Worm (Caenorhabditis elegans) whole organism, L1 larva: Measurements from ENCODE around the gene col-96.

ENCODE experiments used
- C16A3.4 ChIP-seq: fragments of 150-350 bp; optimal IDR thresholded peaks from 2 replicates; lab custom pipeline; 2014; ENCODE audit warnings: missing biosample characterization, missing genetic modification characterization
- Y116A8C.19 ChIP-seq: sonication (generic microtip); optimal IDR thresholded peaks from 2 replicates; lab custom pipeline; 2016; ENCODE audit warnings: missing compliant biosample characterization, missing genetic modification characterization, borderline replicate concordance
- alr-1 ChIP-seq: fragments of 200-800 bp; sonication (Bioruptor generic); optimal IDR thresholded peaks from 2 replicates; lab custom pipeline; 2018; ENCODE audit warnings: borderline replicate concordance, mild to moderate bottlenecking, missing genetic modification characterization, missing compliant biosample characterization
- aly-2 ChIP-seq: fragments of 150-350 bp; optimal IDR thresholded peaks from 2 replicates; lab custom pipeline; 2014; ENCODE audit warnings: missing biosample characterization, missing genetic modification characterization
- ama-1 ChIP-seq: fragments of 150-350 bp; optimal IDR thresholded peaks from 2 replicates; lab custom pipeline; 2014
- ceh-63 ChIP-seq: fragments of 200-800 bp; sonication (Bioruptor generic); optimal IDR thresholded peaks from 2 replicates; lab custom pipeline; 2018; ENCODE audit warnings: mild to moderate bottlenecking, missing genetic modification characterization, missing compliant biosample characterization
- ceh-82 ChIP-seq, 3 experiments: fragments of 150-350 bp in 1 of 3; sonication (generic microtip) in 2 of 3; optimal IDR thresholded peaks; 2 replicates each; lab custom pipeline; 2014 to 2017; ENCODE audit warnings: missing biosample characterization in 3 of 3, missing genetic modification characterization in 3 of 3
- ceh-88 ChIP-seq: fragments of 200-800 bp; sonication (Bioruptor generic); IDR thresholded peaks from 2 replicates; pipeline ENCODE4 v1.3.6; 2022; ENCODE audit warnings: missing genetic modification characterization, missing compliant biosample characterization
- dpl-1 ChIP-seq, 3 experiments: fragments of 150-350 bp in 2 of 3; sonication (generic microtip) in 1 of 3; optimal IDR thresholded peaks; 2 replicates each; lab custom pipeline; 2014 to 2017; ENCODE audit warnings: missing biosample characterization in 3 of 3, missing genetic modification characterization in 3 of 3, missing genetic modification reagents in 3 of 3
- dsc-1 ChIP-seq: sonication (generic microtip); optimal IDR thresholded peaks from 2 replicates; lab custom pipeline; 2016; ENCODE audit warnings: mild to moderate bottlenecking, missing genetic modification characterization, missing compliant biosample characterization
- efl-1 ChIP-seq, 4 experiments: fragments of 150-350 bp; optimal IDR thresholded peaks in 3 of 4; peaks in 1 of 4; 1 replicate in 1 of 4; 2 replicates in 3 of 4; lab custom pipeline; 2014; ENCODE audit warnings: missing biosample characterization in 2 of 4, missing genetic modification characterization in 2 of 4, missing genetic modification reagents in 2 of 4
- egl-13 ChIP-seq: sonication (generic microtip); optimal IDR thresholded peaks from 2 replicates; lab custom pipeline; 2016; ENCODE audit warnings: missing genotype, missing genetic modification reagents, missing genetic modification characterization, missing compliant biosample characterization
- egl-27 ChIP-seq, 2 experiments: fragments of 150-350 bp in 1 of 2; sonication (generic microtip); optimal IDR thresholded peaks; 3 replicates each; lab custom pipeline; 2017 to 2018; ENCODE audit warnings: missing biosample characterization in 2 of 2, missing genetic modification characterization in 2 of 2, missing genetic modification reagents in 2 of 2
- ets-5 ChIP-seq: fragments of 200-800 bp; sonication (Bioruptor generic); IDR thresholded peaks from 2 replicates; pipeline ENCODE4 v1.3.6; 2022; ENCODE audit warnings: missing genetic modification characterization, missing compliant biosample characterization
- fkh-8 ChIP-seq: sonication (generic microtip); optimal IDR thresholded peaks from 2 replicates; lab custom pipeline; 2016; ENCODE audit warnings: mild to moderate bottlenecking, missing genetic modification characterization, missing compliant biosample characterization
- fos-1 ChIP-seq: fragments of 150-350 bp; optimal IDR thresholded peaks from 2 replicates; lab custom pipeline; 2014; ENCODE audit warnings: missing biosample characterization, missing genetic modification characterization
- hlh-17 ChIP-seq: fragments of 200-800 bp; sonication (Bioruptor generic); optimal IDR thresholded peaks from 2 replicates; lab custom pipeline; 2018; ENCODE audit warnings: missing genetic modification characterization, mild to moderate bottlenecking, missing compliant biosample characterization, moderate library complexity, borderline replicate concordance
- hlh-4 ChIP-seq: sonication (generic microtip); optimal IDR thresholded peaks from 2 replicates; lab custom pipeline; 2016; ENCODE audit warnings: mild to moderate bottlenecking, missing genetic modification characterization, missing compliant biosample characterization
- irx-1 ChIP-seq: sonication (generic microtip); optimal IDR thresholded peaks from 2 replicates; lab custom pipeline; 2016; ENCODE audit warnings: missing genetic modification characterization, missing compliant biosample characterization
- lin-13 ChIP-seq: fragments of 150-350 bp; optimal IDR thresholded peaks from 2 replicates; lab custom pipeline; 2014; ENCODE audit warnings: missing biosample characterization, missing genetic modification reagents, missing genetic modification characterization
- lin-14 ChIP-seq: fragments of 200-800 bp; sonication (Bioruptor generic); optimal IDR thresholded peaks from 2 replicates; lab custom pipeline; 2018; ENCODE audit warnings: mild to moderate bottlenecking, missing genetic modification characterization, moderate library complexity, missing compliant biosample characterization
- lin-39 ChIP-seq: fragments of 150-350 bp; optimal IDR thresholded peaks from 2 replicates; lab custom pipeline; 2014; ENCODE audit warnings: missing biosample characterization, missing genetic modification reagents, missing genetic modification characterization
- lsy-2 ChIP-seq, 2 experiments: fragments of 150-350 bp; optimal IDR thresholded peaks; 2 replicates each; lab custom pipeline; 2014; ENCODE audit warnings: missing biosample characterization in 2 of 2, missing genetic modification characterization in 2 of 2
- mdl-1 ChIP-seq, 2 experiments: fragments of 150-350 bp; optimal IDR thresholded peaks; 2 replicates each; lab custom pipeline; 2014 to 2017; ENCODE audit warnings: missing biosample characterization in 2 of 2, missing genetic modification characterization in 2 of 2, inconsistent platforms in 1 of 2
- nhr-47 ChIP-seq: sonication (generic microtip); optimal IDR thresholded peaks from 2 replicates; lab custom pipeline; 2016; ENCODE audit warnings: mild to moderate bottlenecking, missing genetic modification characterization, moderate library complexity, missing compliant biosample characterization
- nhr-77 ChIP-seq: fragments of 150-350 bp; optimal IDR thresholded peaks from 2 replicates; lab custom pipeline; 2014; ENCODE audit warnings: missing biosample characterization, missing genetic modification characterization
- nhr-85 ChIP-seq: sonication (generic microtip); peaks from one replicate; lab custom pipeline; 2016; ENCODE audit warnings: missing genetic modification characterization, inconsistent platforms, missing compliant biosample characterization
- pax-3 ChIP-seq: fragments of 200-800 bp; sonication (Bioruptor generic); optimal IDR thresholded peaks from 2 replicates; lab custom pipeline; 2018; ENCODE audit warnings: mild to moderate bottlenecking, missing genetic modification characterization, moderate library complexity, missing compliant biosample characterization
- pqm-1 ChIP-seq: sonication (generic microtip); optimal IDR thresholded peaks from 3 replicates; lab custom pipeline; 2017; ENCODE audit warnings: missing biosample characterization, missing genetic modification characterization
- rnt-1 ChIP-seq: sonication (generic microtip); optimal IDR thresholded peaks from 2 replicates; lab custom pipeline; 2016; ENCODE audit warnings: mild to moderate bottlenecking, missing genetic modification characterization, moderate library complexity, missing compliant biosample characterization
- snu-23 ChIP-seq: sonication (generic microtip); optimal IDR thresholded peaks from 2 replicates; lab custom pipeline; 2016; ENCODE audit warnings: missing genetic modification characterization, missing compliant biosample characterization
- sox-4 ChIP-seq: sonication (generic microtip); optimal IDR thresholded peaks from 2 replicates; lab custom pipeline; 2016; ENCODE audit warnings: missing genetic modification characterization, missing compliant biosample characterization
- sptf-1 ChIP-seq: fragments of 150-350 bp; optimal IDR thresholded peaks from 2 replicates; lab custom pipeline; 2014; ENCODE audit warnings: missing biosample characterization, missing genetic modification characterization
- unc-30 ChIP-seq: sonication (generic microtip); optimal IDR thresholded peaks from 2 replicates; lab custom pipeline; 2017; ENCODE audit warnings: missing biosample characterization, missing genetic modification characterization
- xbp-1 ChIP-seq: sonication (generic microtip); optimal IDR thresholded peaks from 2 replicates; lab custom pipeline; 2016; ENCODE audit warnings: missing genetic modification characterization, missing compliant biosample characterization
- zip-4 ChIP-seq: fragments of 200-800 bp; sonication (Bioruptor generic); optimal IDR thresholded peaks from 2 replicates; lab custom pipeline; 2018; ENCODE audit warnings: mild to moderate bottlenecking, missing genetic modification characterization, moderate library complexity, missing compliant biosample characterization
- ztf-11 ChIP-seq, 2 experiments: sonication (generic microtip); optimal IDR thresholded peaks; 2 replicates each; lab custom pipeline; 2016 to 2017; ENCODE audit warnings: missing genetic modification characterization in 2 of 2, missing biosample characterization in 1 of 2, missing compliant biosample characterization in 1 of 2
- ztf-4 ChIP-seq: fragments of 150-350 bp; optimal IDR thresholded peaks from 2 replicates; lab custom pipeline; 2014; ENCODE audit warnings: missing biosample characterization, missing genetic modification characterization

The col-96 gene

DNA sequence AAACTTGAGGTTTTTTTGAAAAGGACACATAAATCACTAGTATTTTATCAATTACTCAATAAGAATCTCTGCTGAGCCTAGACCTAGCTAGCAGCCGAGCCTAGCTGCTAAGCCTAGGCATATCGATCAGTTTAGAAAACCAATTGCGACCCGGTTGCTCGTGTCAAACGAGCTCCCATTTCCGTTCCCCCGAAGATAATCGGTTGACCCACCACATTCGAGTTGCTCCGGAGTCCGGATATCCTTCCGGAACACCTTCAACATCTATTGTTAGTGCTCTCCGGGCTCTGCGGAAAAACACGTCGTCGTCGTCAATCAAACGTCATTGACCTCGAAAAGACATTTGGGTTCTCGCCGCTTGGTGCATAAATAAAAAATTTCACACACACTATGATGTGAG lies 22.8 kb downstream of the col-96 start:
- TF ChIP-seq fkh-8 (tag; lab: Kevin White, UChicago) (peak; percentile 11), pqm-1 (tag; lab: Kevin White, UChicago) (no peak), ztf-4 (tag; lab: Kevin White, UChicago) (no peak)
- TF ChIP-seq, all 84 proteins: peak for 1

DNA sequence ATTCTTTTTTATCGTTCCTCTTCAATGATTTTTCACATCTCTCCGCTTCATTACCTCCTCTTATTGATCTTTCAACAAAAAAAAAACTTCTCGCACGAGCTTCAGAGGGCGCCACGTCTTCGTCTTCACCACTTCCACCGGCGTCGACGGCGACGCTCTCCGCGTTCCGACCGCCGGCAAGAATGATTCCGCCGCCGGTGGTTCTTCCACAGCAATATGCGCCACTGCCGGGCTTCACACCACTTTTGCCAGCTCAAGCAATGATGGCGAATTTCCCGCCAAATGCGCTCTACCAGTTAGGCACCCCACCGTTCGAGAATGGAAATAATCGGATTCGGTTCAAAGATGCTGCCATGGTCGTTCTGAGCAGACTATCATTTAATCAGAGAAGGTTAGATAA lies 23.5 kb downstream of the col-96 start:
- no peak for TF ChIP-seq efl-1 (optimal IDR thresholded peaks at IDR 0.05; lab: Kevin White, UChicago)
- peak in 1 of 2 experiments; percentile 17 for TF ChIP-seq efl-1 (GFP tag; optimal IDR thresholded peaks at IDR 0.05 in 1 of 2; lab: Kevin White, UChicago)
- TF ChIP-seq dsc-1 (tag; lab: Kevin White, UChicago), result no peak

DNA sequence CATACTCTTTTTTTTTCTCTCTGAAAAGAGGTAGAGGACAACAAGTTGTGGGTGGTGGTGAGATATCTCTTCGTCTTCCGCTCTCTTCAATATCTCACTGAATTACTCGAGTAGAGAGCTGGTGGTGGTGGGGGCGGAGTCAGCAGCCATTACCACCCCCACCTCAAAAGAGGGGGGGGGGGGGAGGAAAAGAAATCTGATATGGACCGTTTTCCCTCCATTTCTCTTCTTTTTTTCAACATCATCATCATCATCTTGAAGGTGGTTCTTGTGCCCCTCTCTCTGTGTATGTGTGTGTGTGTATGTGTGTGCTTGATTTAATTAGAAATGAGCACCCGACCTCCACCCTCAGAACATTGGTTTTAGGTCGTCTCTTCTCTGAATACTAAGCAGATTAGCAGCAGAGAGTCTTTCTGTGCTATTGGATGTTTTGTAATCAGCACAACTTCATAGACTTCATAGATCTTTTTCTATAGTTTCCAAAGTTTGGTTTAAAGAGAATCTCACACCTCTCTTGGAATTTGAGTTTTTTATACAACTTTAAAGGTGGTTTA lies 25.0 kb downstream of the col-96 start:
- TF ChIP-seq fkh-8 (tag; lab: Kevin White, UChicago), result peak; percentile 67
- TF ChIP-seq lsy-2 (tag; optimal IDR thresholded peaks at IDR 0.05; lab: Kevin White, UChicago), result peak in 1 of 2 experiments; percentile 11
- peak; percentile 84 for TF ChIP-seq lin-14
- TF ChIP-seq lin-13 (GFP tag; lab: Kevin White, UChicago), result no peak
- TF ChIP-seq egl-13 (tag; lab: Kevin White, UChicago), result peak; percentile 16
- TF ChIP-seq ztf-11 (tag; optimal IDR thresholded peaks at IDR 0.05; lab: Kevin White, UChicago), result no peak

- TF ChIP-seq aly-2 (tag; lab: Kevin White, UChicago) (no peak), rnt-1 (tag; lab: Kevin White, UChicago) (no peak), ceh-82 (tag; optimal IDR thresholded peaks at IDR 0.05; lab: Kevin White, UChicago) (no peak), irx-1 (tag; lab: Kevin White, UChicago) (no peak), mdl-1 (tag; optimal IDR thresholded peaks at IDR 0.05; lab: Kevin White, UChicago) (no peak), xbp-1 (no peak), C16A3.4 (no peak), sptf-1 (tag; lab: Kevin White, UChicago) (no peak), snu-23 (GFP tag; lab: Kevin White, UChicago) (no peak), fos-1 (tag; lab: Kevin White, UChicago) (no peak), nhr-77 (tag; lab: Kevin White, UChicago) (no peak), lsy-2 (tag; optimal IDR thresholded peaks at IDR 0.05; lab: Kevin White, UChicago) (no peak), dsc-1 (tag; lab: Kevin White, UChicago) (peak; percentile 71), nhr-85 (peak; percentile 57), hlh-4 (no peak), ama-1 (no peak), sox-4 (tag; lab: Kevin White, UChicago) (peak; percentile 3), fkh-8 (tag; lab: Kevin White, UChicago) (no peak), ceh-63 (no peak), unc-30 (no peak), dpl-1 (GFP tag; optimal IDR thresholded peaks at IDR 0.05; lab: Kevin White, UChicago) (no peak), efl-1 (optimal IDR thresholded peaks at IDR 0.05; lab: Kevin White, UChicago) (no peak), efl-1 (GFP tag; optimal IDR thresholded peaks at IDR 0.05 in 1 of 2; lab: Kevin White, UChicago) (no peak), ceh-88 (GFP tag; lab: Robert Waterston, UW) (no peak), ets-5 (no peak), lin-39 (tag; lab: Kevin White, UChicago) (no peak)
Measured at ce11 chrIII:11680514-11680913, 26.1 kb downstream of the col-96 start.

ce11 chrIII:11669008-11669407 lies 37.6 kb downstream of the col-96 start:
- TF ChIP-seq aly-2 (tag; lab: Kevin White, UChicago), result no peak
- TF ChIP-seq pax-3 (tag; lab: Kevin White, UChicago), result peak; percentile 45
- TF ChIP-seq egl-27 (tag; optimal IDR thresholded peaks at IDR 0.05; lab: Kevin White, UChicago), result no peak
- peak; percentile 14 for TF ChIP-seq nhr-47 (tag; lab: Kevin White, UChicago)
- no peak for TF ChIP-seq zip-4 (GFP tag; lab: Kevin White, UChicago)
- no peak for TF ChIP-seq alr-1 (tag; lab: Kevin White, UChicago)
- TF ChIP-seq dsc-1 (tag; lab: Kevin White, UChicago), result peak; percentile 99
- TF ChIP-seq Y116A8C.19 (tag; lab: Kevin White, UChicago), result no peak
- no peak for TF ChIP-seq hlh-17 (GFP tag; lab: Kevin White, UChicago)
